Worm (Caenorhabditis elegans): ENCODE data around the gene fbxa-219.

The fbxa-219 gene

ce11 chrIII:2331033-2331625 is 39.9 kb downstream of the fbxa-219 start, which contains the start of the genes Y54F10BM.13 and ppm-1.D:
Y54F10BM.13 (minus strand) TSS chrIII:2331083.
ppm-1.D (plus strand) TSS chrIII:2331572.
- peak; percentile 63 for TF ChIP-seq dpl-1 (GFP tag; optimal IDR thresholded peaks at IDR 0.05)
- peak; percentile 19; the same call in 1 of the 2 replicates for TF ChIP-seq madf-6 (GFP tag; IDR thresholded peaks at IDR 0.05)
- no peak for TF ChIP-seq pha-4 (tag; optimal IDR thresholded peaks at IDR 0.05)
- peak; percentile 37 for TF ChIP-seq lsl-1 (GFP tag; optimal IDR thresholded peaks at IDR 0.05)
- TF ChIP-seq attf-5 (GFP tag; optimal IDR thresholded peaks at IDR 0.05): peak; percentile 4
- no peak for TF ChIP-seq hmg-20 (GFP tag; IDR thresholded peaks at IDR 0.05)
- TF ChIP-seq efl-1 (GFP tag; optimal IDR thresholded peaks at IDR 0.05): peak; percentile 85
- peak; percentile 55; the same call in 1 of the 2 replicates for TF ChIP-seq D2030.7 (GFP tag; IDR thresholded peaks at IDR 0.05)
- peak in 1 of 3 experiments; percentile 48 for TF ChIP-seq lin-35 (GFP tag; optimal IDR thresholded peaks at IDR 0.05)
- peak; percentile 89 for TF ChIP-seq mcd-1 (GFP tag; IDR thresholded peaks at IDR 0.05)
- peak; percentile 76 for TF ChIP-seq lin-54 (GFP tag; optimal IDR thresholded peaks at IDR 0.05)
- no peak for TF ChIP-seq F37B4.10 (GFP tag; IDR thresholded peaks at IDR 0.05)

ce11 chrIII:2343273-2343672 is 52.1 kb downstream of the fbxa-219 start, which contains the start of gene phf-5:
phf-5 (plus strand) TSS chrIII:2343573.
- TF ChIP-seq F22D6.2 (tag; optimal IDR thresholded peaks at IDR 0.05) (no peak), nhr-90 (tag; optimal IDR thresholded peaks at IDR 0.05) (no peak), lir-1 (GFP tag; conservative IDR thresholded peaks at IDR 0.05) (no peak), nfya-2 (GFP tag; IDR thresholded peaks at IDR 0.05) (no peak), snpc-1.3 (tag; optimal IDR thresholded peaks at IDR 0.05; ENCODE audit: insufficient read depth) (no peak), hsf-1 (GFP tag; IDR thresholded peaks at IDR 0.05) (no peak), nhr-120 (GFP tag; IDR thresholded peaks at IDR 0.05) (no peak)

Data from whole organism, young adult.